Worm (Caenorhabditis elegans): Measurements from ENCODE around the gene ncx-6.
A peak's percentile ranks its signal among the peaks of the same experiment; 100 is the strongest.

Gene ncx-6

DNA sequence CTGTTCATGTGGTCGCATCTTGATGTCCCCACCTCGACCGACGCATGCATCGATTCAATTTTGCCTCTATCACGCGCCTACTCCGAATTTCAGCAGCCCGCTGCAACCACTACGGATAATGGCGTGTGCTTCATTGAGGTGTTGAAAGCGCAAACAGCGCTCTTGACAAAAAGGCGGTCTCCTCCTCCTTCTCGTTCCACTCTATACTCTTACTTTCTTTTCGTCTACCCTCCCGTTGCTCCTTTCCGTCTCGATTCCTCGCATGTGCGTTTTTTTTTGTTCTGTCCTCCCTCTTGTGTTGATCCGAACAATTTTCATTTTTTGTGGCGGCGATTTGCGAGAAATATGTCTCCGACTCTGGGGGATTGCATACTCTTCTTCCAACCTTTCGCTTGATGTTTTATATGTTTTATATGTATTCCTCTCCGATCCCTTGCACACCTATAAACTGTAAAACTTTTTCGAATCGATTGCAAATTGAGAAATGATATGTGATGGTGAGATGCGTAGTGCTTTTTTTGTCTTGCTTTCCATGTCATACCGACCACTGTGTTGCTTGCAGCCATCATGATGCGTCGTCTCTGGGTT is 11.0 kb downstream of the ncx-6 start:
- TF ChIP-seq lin-39 (tag; optimal IDR thresholded peaks at IDR 0.05) (no peak), nfya-1 (tag; optimal IDR thresholded peaks at IDR 0.05; ENCODE audit: insufficient read depth) (peak; percentile 3), pha-4 (tag; optimal IDR thresholded peaks at IDR 0.05) (peak; percentile 68), elt-2 (tag; optimal IDR thresholded peaks at IDR 0.05) (peak; percentile 6), pqm-1 (tag; optimal IDR thresholded peaks at IDR 0.05) (no peak), hmg-11 (tag; optimal IDR thresholded peaks at IDR 0.05) (peak; percentile 28), nhr-23 (tag; optimal IDR thresholded peaks at IDR 0.05) (no peak), unc-62 (GFP tag; optimal IDR thresholded peaks at IDR 0.05) (peak; percentile 6)

DNA sequence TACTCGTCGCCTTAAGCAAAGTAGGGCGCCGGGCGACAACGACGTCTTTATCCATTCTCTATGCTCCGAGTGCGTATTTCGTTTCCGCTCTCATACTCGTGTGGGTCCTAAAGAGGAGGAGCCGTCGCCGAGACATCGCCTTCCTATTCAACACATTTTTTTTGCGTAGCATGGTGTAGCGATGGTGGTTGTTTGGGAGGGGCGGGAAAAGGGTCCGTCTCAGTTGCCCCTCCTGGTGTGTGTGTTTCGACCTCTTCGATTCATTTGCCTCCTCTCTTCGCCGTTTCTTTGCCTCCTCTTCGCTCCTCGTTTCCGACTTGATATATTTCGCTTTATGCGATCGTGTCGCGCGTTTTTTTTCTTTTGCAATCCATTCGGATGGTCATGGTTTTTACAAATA is 12.0 kb downstream of the ncx-6 start:
- TF ChIP-seq nhr-237 (tag; optimal IDR thresholded peaks at IDR 0.05), result no peak
- peak; percentile 22 for TF ChIP-seq fkh-10 (GFP tag; optimal IDR thresholded peaks at IDR 0.05)

- TF ChIP-seq elt-1 (tag; optimal IDR thresholded peaks at IDR 0.05) (no peak), R02D3.7 (tag; optimal IDR thresholded peaks at IDR 0.05) (no peak), nfya-1 (tag; optimal IDR thresholded peaks at IDR 0.05; ENCODE audit: insufficient read depth) (peak; percentile 15), lin-39 (tag; optimal IDR thresholded peaks at IDR 0.05) (peak; percentile 60), nhr-23 (tag; optimal IDR thresholded peaks at IDR 0.05) (peak; percentile 15), ZK546.5 (tag; optimal IDR thresholded peaks at IDR 0.05) (no peak), ztf-11 (tag; optimal IDR thresholded peaks at IDR 0.05) (no peak)
Measured at ce11 chrIII:9700114-9700690, 13.5 kb downstream of the ncx-6 start.

DNA sequence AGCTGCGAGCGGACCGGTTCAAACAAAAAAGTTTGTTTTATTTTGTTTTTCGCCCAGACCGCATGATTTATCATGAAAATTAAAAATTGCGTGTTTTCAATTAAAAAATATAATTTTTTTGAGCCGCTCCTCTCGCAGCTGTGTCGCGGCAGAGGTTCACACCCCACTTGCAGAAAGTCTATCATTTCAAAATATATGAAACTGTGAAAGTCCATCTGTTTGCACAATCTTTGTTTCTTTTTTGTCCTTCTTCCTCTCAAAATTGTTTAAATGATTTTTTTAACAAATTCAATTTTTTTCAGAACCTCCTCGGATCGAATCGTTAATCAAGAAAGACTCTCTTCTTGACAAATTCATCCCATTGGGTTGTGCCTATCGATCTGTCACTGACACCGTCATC is 14.2 kb downstream of the ncx-6 start, which contains the start of gene tlk-1:
Gene tlk-1 (plus strand): TSS at position 301 of the 400 bp plus-strand sequence.
- TF ChIP-seq nhr-23 (tag; optimal IDR thresholded peaks at IDR 0.05), result no peak
- TF ChIP-seq elt-1 (tag; optimal IDR thresholded peaks at IDR 0.05), result no peak
- no peak for TF ChIP-seq nhr-25 (tag; optimal IDR thresholded peaks at IDR 0.05)
- TF ChIP-seq daf-12 (tag; optimal IDR thresholded peaks at IDR 0.05), result no peak
- no peak for TF ChIP-seq ama-1 (optimal IDR thresholded peaks at IDR 0.05)
- no peak for TF ChIP-seq pqm-1 (tag; optimal IDR thresholded peaks at IDR 0.05)

- no peak for TF ChIP-seq ceh-9 (tag; optimal IDR thresholded peaks at IDR 0.05)
- TF ChIP-seq sea-2 (GFP tag; optimal IDR thresholded peaks at IDR 0.05), result no peak
- TF ChIP-seq fos-1 (tag; optimal IDR thresholded peaks at IDR 0.05), result no peak
- TF ChIP-seq snpc-4 (tag; optimal IDR thresholded peaks at IDR 0.05), result no peak
- TF ChIP-seq hmg-11 (tag; optimal IDR thresholded peaks at IDR 0.05), result peak; percentile 16
- TF ChIP-seq nhr-43 (tag; optimal IDR thresholded peaks at IDR 0.05; ENCODE audit: poor library complexity, severe bottlenecking), result no peak
- no peak for TF ChIP-seq egl-5 (tag; optimal IDR thresholded peaks at IDR 0.05)
- TF ChIP-seq pha-4 (tag; optimal IDR thresholded peaks at IDR 0.05), result no peak
- no peak for TF ChIP-seq nhr-28 (tag; optimal IDR thresholded peaks at IDR 0.05)
- no peak for TF ChIP-seq fkh-2 (tag; optimal IDR thresholded peaks at IDR 0.05)
- TF ChIP-seq nhr-237 (tag; optimal IDR thresholded peaks at IDR 0.05), result no peak
- TF ChIP-seq nhr-11 (tag; optimal IDR thresholded peaks at IDR 0.05), result no peak
- TF ChIP-seq elt-2 (tag; optimal IDR thresholded peaks at IDR 0.05), result peak; percentile 7
- TF ChIP-seq nhr-12 (tag; optimal IDR thresholded peaks at IDR 0.05), result no peak
- no peak for TF ChIP-seq nhr-76 (tag; optimal IDR thresholded peaks at IDR 0.05)
- TF ChIP-seq ZK546.5 (tag; optimal IDR thresholded peaks at IDR 0.05), result no peak
- TF ChIP-seq nfya-1 (tag; optimal IDR thresholded peaks at IDR 0.05; ENCODE audit: insufficient read depth), result peak; percentile 61
- peak; percentile 49 for TF ChIP-seq nhr-25 (tag; optimal IDR thresholded peaks at IDR 0.05)
- no peak for TF ChIP-seq unc-39 (tag; optimal IDR thresholded peaks at IDR 0.05)
- no peak for TF ChIP-seq eor-1 (tag; optimal IDR thresholded peaks at IDR 0.05)
- no peak for TF ChIP-seq unc-62 (GFP tag; optimal IDR thresholded peaks at IDR 0.05)
- TF ChIP-seq elt-3 (tag; optimal IDR thresholded peaks at IDR 0.05), result no peak
- no peak for TF ChIP-seq mml-1 (tag; optimal IDR thresholded peaks at IDR 0.05)
- no peak for TF ChIP-seq fkh-10 (GFP tag; optimal IDR thresholded peaks at IDR 0.05)
- peak; percentile 8 for TF ChIP-seq nhr-23 (tag; optimal IDR thresholded peaks at IDR 0.05)
- TF ChIP-seq ama-1 (optimal IDR thresholded peaks at IDR 0.05), result peak; percentile 34
- TF ChIP-seq ceh-16 (tag; optimal IDR thresholded peaks at IDR 0.05), result no peak
- no peak for TF ChIP-seq lin-15B (tag; optimal IDR thresholded peaks at IDR 0.05)
- TF ChIP-seq jun-1 (tag; optimal IDR thresholded peaks at IDR 0.05), result no peak
- TF ChIP-seq R02D3.7 (tag; optimal IDR thresholded peaks at IDR 0.05), result no peak
- no peak for TF ChIP-seq nhr-77 (tag; optimal IDR thresholded peaks at IDR 0.05)
- peak; percentile 20 for TF ChIP-seq lin-39 (tag; optimal IDR thresholded peaks at IDR 0.05)
Measured at ce11 chrIII:9698635-9699396, 14.9 kb downstream of the ncx-6 start.

All from whole organism, L3 larva.